Worm (Caenorhabditis elegans): ENCODE data around the gene C39E9.8.

DNA sequence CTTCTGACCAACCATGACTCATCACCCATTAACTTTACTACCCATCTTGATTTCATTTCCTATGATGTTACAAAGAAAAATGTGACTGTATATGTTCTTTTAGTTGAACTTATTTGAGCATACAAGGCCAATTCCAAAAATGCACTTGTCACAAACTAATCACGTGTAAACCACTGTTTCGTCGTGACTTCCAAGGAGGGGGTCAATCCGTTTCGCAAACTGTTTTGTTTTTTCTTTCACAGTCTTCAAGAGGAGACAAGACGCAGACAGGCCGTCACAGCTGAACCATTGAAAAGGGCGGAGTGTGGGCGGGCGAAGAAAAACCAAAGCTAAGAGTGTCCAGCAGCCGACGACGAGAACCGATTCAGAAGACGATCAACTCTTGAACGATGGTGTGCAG lies at the start of gene C39E9.8:
- TF ChIP-seq ceh-9 (tag; optimal IDR thresholded peaks at IDR 0.05) (no peak), nhr-237 (tag; optimal IDR thresholded peaks at IDR 0.05) (no peak), mdl-1 (tag; optimal IDR thresholded peaks at IDR 0.05) (no peak), ztf-11 (tag; optimal IDR thresholded peaks at IDR 0.05) (no peak), ztf-4 (tag; optimal IDR thresholded peaks at IDR 0.05) (no peak), nhr-25 (tag; optimal IDR thresholded peaks at IDR 0.05) (peak; percentile 79), unc-62 (GFP tag; optimal IDR thresholded peaks at IDR 0.05) (no peak), ama-1 (optimal IDR thresholded peaks at IDR 0.05) (no peak)
